Fruit fly (Drosophila melanogaster): ENCODE results near the gene Prosbeta3.

Gene Prosbeta3

dm6 chr3R:9013765-9014380 lies 7.8 kb upstream of the Prosbeta3 start:
- TF ChIP-seq CG32532 (GFP tag; IDR thresholded peaks at IDR 0.05) (peak; percentile 34; the same call in 1 of the 2 replicates), grau (tag; optimal IDR thresholded peaks at IDR 0.05) (peak; percentile 54), CG6272 (GFP tag; IDR thresholded peaks at IDR 0.05) (no peak), hb (GFP tag; IDR thresholded peaks at IDR 0.05; ENCODE audit: partially characterized antibody) (no peak), Pdp1 (GFP tag; optimal IDR thresholded peaks at IDR 0.05) (peak; percentile 61 to 95), ttk (GFP tag; IDR thresholded peaks at IDR 0.05) (no peak), CG10543 (GFP tag; optimal IDR thresholded peaks at IDR 0.05) (peak; percentile 78), CG17912 (GFP tag; optimal IDR thresholded peaks at IDR 0.05) (no peak), CG15073 (GFP tag; optimal IDR thresholded peaks at IDR 0.05) (peak; percentile 96), Adf1 (GFP tag; IDR thresholded peaks at IDR 0.05) (peak; percentile 42; the same call in 1 of the 2 replicates), pnt (GFP tag; optimal IDR thresholded peaks at IDR 0.05) (peak; percentile 45), kni (GFP tag; optimal IDR thresholded peaks at IDR 0.05) (peak; percentile 57), pb (GFP tag; optimal IDR thresholded peaks at IDR 0.05) (peak; percentile 63), CG2129 (GFP tag; IDR thresholded peaks at IDR 0.05; ENCODE audit: partially characterized antibody) (no peak), CG12299 (tag; optimal IDR thresholded peaks at IDR 0.05) (no peak), Rfx (GFP tag; IDR thresholded peaks at IDR 0.05) (peak; percentile 56), eyg (GFP tag; optimal IDR thresholded peaks at IDR 0.05) (no peak), onecut (GFP tag; IDR thresholded peaks at IDR 0.05) (peak; percentile 39; the same call in 1 of the 2 replicates), CG12769 (tag; optimal IDR thresholded peaks at IDR 0.05) (no peak), pan (optimal IDR thresholded peaks at IDR 0.05) (no peak), pan (GFP tag; optimal IDR thresholded peaks at IDR 0.05 in 1 of 2, IDR thresholded peaks at IDR 0.05 in 1 of 2) (peak in 1 of 2 experiments; percentile 36), Hr39 (optimal IDR thresholded peaks at IDR 0.05) (no peak), CG16779 (GFP tag; IDR thresholded peaks at IDR 0.05) (no peak), Med (GFP tag) (peak; percentile 91), CG9215 (GFP tag; IDR thresholded peaks at IDR 0.05) (peak; percentile 47; the same call in 1 of the 2 replicates), Hsf (GFP tag; optimal IDR thresholded peaks at IDR 0.05) (peak; percentile 52), CG1233 (GFP tag; optimal IDR thresholded peaks at IDR 0.05) (peak; percentile 10), CG9817 (tag; optimal IDR thresholded peaks at IDR 0.05) (peak; percentile 28), CG17802 (tag; optimal IDR thresholded peaks at IDR 0.05) (no peak), Asciz (GFP tag; optimal IDR thresholded peaks at IDR 0.05) (no peak), CG32772 (GFP tag; IDR thresholded peaks at IDR 0.05) (no peak), pho (GFP tag; optimal IDR thresholded peaks at IDR 0.05) (peak; percentile 63), trh (GFP tag; optimal IDR thresholded peaks at IDR 0.05) (no peak), CG3407 (GFP tag; optimal IDR thresholded peaks at IDR 0.05) (no peak), HmgD (GFP tag; optimal IDR thresholded peaks at IDR 0.05) (peak; percentile 73), CG17361 (GFP tag; IDR thresholded peaks at IDR 0.05) (peak; percentile 26; the same call in 1 of the 3 replicates), Hand (GFP tag; optimal IDR thresholded peaks at IDR 0.05) (no peak), CG14710 (tag; optimal IDR thresholded peaks at IDR 0.05) (peak; percentile 26), CHES-1-like (GFP tag; optimal IDR thresholded peaks at IDR 0.05) (peak; percentile 8), tio (GFP tag; optimal IDR thresholded peaks at IDR 0.05) (no peak), CG17359 (tag; optimal IDR thresholded peaks at IDR 0.05) (peak; percentile 50), Meics (GFP tag; optimal IDR thresholded peaks at IDR 0.05) (no peak), Poxn (GFP tag; IDR thresholded peaks at IDR 0.05) (no peak), unc-4 (GFP tag; IDR thresholded peaks at IDR 0.05; ENCODE audit: partially characterized antibody) (no peak; the same call in 1 of the 2 replicates), h (optimal IDR thresholded peaks at IDR 0.05) (no peak), CG11560 (tag; IDR thresholded peaks at IDR 0.05) (no peak), CG17829 (tag; optimal IDR thresholded peaks at IDR 0.05) (peak; percentile 30), aop (GFP tag; IDR thresholded peaks at IDR 0.05) (no peak), CG18476 (GFP tag; optimal IDR thresholded peaks at IDR 0.05) (peak; percentile 17), CG43689 (GFP tag; IDR thresholded peaks at IDR 0.05) (no peak), Lhr (GFP tag; optimal IDR thresholded peaks at IDR 0.05) (no peak)

Data from whole organism, embryonic.